Worm (Caenorhabditis elegans): ENCODE results near the gene try-4.

The try-4 gene

ce11 chrV:20845524-20846208, 15.3 kb downstream of the try-4 start, which contains the start of the genes F31D4.2 and fkb-6 (continued):
- no peak for TF ChIP-seq elt-4 (tag; optimal IDR thresholded peaks at IDR 0.05)
- TF ChIP-seq pha-2 (tag; optimal IDR thresholded peaks at IDR 0.05) = peak; percentile 4
- no peak for TF ChIP-seq gmeb-2 (tag; optimal IDR thresholded peaks at IDR 0.05)
- no peak for TF ChIP-seq ceh-19 (GFP tag; optimal IDR thresholded peaks at IDR 0.05)
- no peak for TF ChIP-seq ceh-9 (tag; optimal IDR thresholded peaks at IDR 0.05)
- no peak for TF ChIP-seq dmd-4 (tag; optimal IDR thresholded peaks at IDR 0.05; ENCODE audit: borderline replicate concordance)
- TF ChIP-seq ceh-24 (tag; optimal IDR thresholded peaks at IDR 0.05) = no peak
- TF ChIP-seq elt-2 (tag; optimal IDR thresholded peaks at IDR 0.05) = no peak
- TF ChIP-seq nhr-232 (tag; optimal IDR thresholded peaks at IDR 0.05) = no peak
- no peak for TF ChIP-seq fkh-10 (GFP tag; optimal IDR thresholded peaks at IDR 0.05)
- no peak for TF ChIP-seq mec-3 (tag; optimal IDR thresholded peaks at IDR 0.05; ENCODE audit: borderline replicate concordance)
- no peak for TF ChIP-seq ceh-22 (tag; optimal IDR thresholded peaks at IDR 0.05)
- peak; percentile 89 for TF ChIP-seq ceh-48 (tag; optimal IDR thresholded peaks at IDR 0.05)
- TF ChIP-seq fax-1 (tag; optimal IDR thresholded peaks at IDR 0.05) = no peak
- TF ChIP-seq madf-2 (tag; optimal IDR thresholded peaks at IDR 0.05) = no peak
- TF ChIP-seq hlh-8 (tag; optimal IDR thresholded peaks at IDR 0.05) = no peak
- TF ChIP-seq eyg-1 (tag; optimal IDR thresholded peaks at IDR 0.05) = no peak
- no peak for TF ChIP-seq odd-2 (tag; optimal IDR thresholded peaks at IDR 0.05)
- TF ChIP-seq hlh-6 (tag; optimal IDR thresholded peaks at IDR 0.05) = no peak
- TF ChIP-seq F13H6.1 (tag; optimal IDR thresholded peaks at IDR 0.05) = no peak
- TF ChIP-seq ceh-34 (tag; optimal IDR thresholded peaks at IDR 0.05) = peak; percentile 27
- TF ChIP-seq unc-42 (tag; optimal IDR thresholded peaks at IDR 0.05) = peak; percentile 37
- peak; percentile 42 for TF ChIP-seq dve-1 (tag; optimal IDR thresholded peaks at IDR 0.05)
- no peak for TF ChIP-seq ztf-16 (tag; optimal IDR thresholded peaks at IDR 0.05)
- no peak for TF ChIP-seq ceh-2 (tag; optimal IDR thresholded peaks at IDR 0.05)
- TF ChIP-seq pha-4 (tag; optimal IDR thresholded peaks at IDR 0.05) = no peak
- TF ChIP-seq nhr-11 (tag; optimal IDR thresholded peaks at IDR 0.05) = no peak
- TF ChIP-seq Y22D7AL.16 (tag; optimal IDR thresholded peaks at IDR 0.05) = no peak
- TF ChIP-seq unc-3 (GFP tag; conservative IDR thresholded peaks at IDR 0.05) = no peak
- TF ChIP-seq unc-3 (tag; optimal IDR thresholded peaks at IDR 0.05) = no peak
- no peak for TF ChIP-seq che-1 (tag; optimal IDR thresholded peaks at IDR 0.05)
- TF ChIP-seq tbx-2 (tag; optimal IDR thresholded peaks at IDR 0.05) = peak; percentile 53
- no peak for TF ChIP-seq pat-9 (tag; optimal IDR thresholded peaks at IDR 0.05)
- TF ChIP-seq C38D4.7 (GFP tag; optimal IDR thresholded peaks at IDR 0.05) = no peak
- TF ChIP-seq sox-4 (tag; optimal IDR thresholded peaks at IDR 0.05) = no peak
- no peak for TF ChIP-seq lin-11 (tag; optimal IDR thresholded peaks at IDR 0.05)
- TF ChIP-seq ceh-14 (tag; optimal IDR thresholded peaks at IDR 0.05) = no peak
- TF ChIP-seq ceh-31 (tag; optimal IDR thresholded peaks at IDR 0.05) = peak; percentile 9
- TF ChIP-seq ceh-18 (tag; optimal IDR thresholded peaks at IDR 0.05) = no peak
- TF ChIP-seq hlh-15 (tag; optimal IDR thresholded peaks at IDR 0.05) = no peak
- TF ChIP-seq ceh-45 (GFP tag; IDR thresholded peaks at IDR 0.05) = no peak
- peak; percentile 3 for TF ChIP-seq unc-86 (tag; optimal IDR thresholded peaks at IDR 0.05)
- peak; percentile 22 for TF ChIP-seq hlh-30 (tag; optimal IDR thresholded peaks at IDR 0.05; ENCODE audit: insufficient read depth)
- peak; percentile 8 for TF ChIP-seq pax-1 (tag; optimal IDR thresholded peaks at IDR 0.05)
- TF ChIP-seq sdc-2 (tag; optimal IDR thresholded peaks at IDR 0.05) = no peak
- no peak for TF ChIP-seq ahr-1 (tag; optimal IDR thresholded peaks at IDR 0.05)
